Fruit fly (Drosophila melanogaster) whole organism, embryonic: ENCODE measurements around the gene RpS28a.
A peak's percentile ranks its signal among the peaks of the same experiment; 100 is the strongest.

Source experiments
- Abd-B ChIP-seq: fragments of 200-800 bp; sonication (Bioruptor generic); optimal IDR thresholded peaks from 2 replicates; lab custom pipeline; 2018; ENCODE audit warnings: missing biosample characterization, mild to moderate bottlenecking, missing genetic modification characterization, moderate library complexity
- Antp ChIP-seq: fragments of 200-800 bp; sonication (Bioruptor generic); optimal IDR thresholded peaks from 3 replicates; lab custom pipeline; 2016; ENCODE audit warnings: missing biosample characterization, missing genetic modification characterization
- CG12236 ChIP-seq: fragments of 200-800 bp; sonication (Bioruptor generic); optimal IDR thresholded peaks from 2 replicates; lab custom pipeline; 2016; ENCODE audit warnings: missing biosample characterization, missing genetic modification characterization
- CG13624 ChIP-seq: fragments of 200-800 bp; sonication (Bioruptor generic); optimal IDR thresholded peaks from 2 replicates; lab custom pipeline; 2016; ENCODE audit warnings: missing biosample characterization, missing genetic modification characterization
- CG14014 ChIP-seq: fragments of 200-800 bp; sonication (Bioruptor generic); IDR thresholded peaks from 2 replicates; pipeline ENCODE4 v1.3.6; 2022; ENCODE audit warnings: missing biosample characterization, missing genetic modification characterization
- CG14860 ChIP-seq: fragments of 200-800 bp; sonication (Bioruptor generic); IDR thresholded peaks from 3 replicates; pipeline ENCODE4 v1.3.6; 2022; ENCODE audit warnings: missing biosample characterization, missing genetic modification characterization; ENCODE audit not compliant: partially characterized antibody
- CG2116 ChIP-seq: fragments of 200-800 bp; sonication (Bioruptor generic); optimal IDR thresholded peaks from 3 replicates; lab custom pipeline; 2018; ENCODE audit warnings: missing biosample characterization, mild to moderate bottlenecking, missing genetic modification characterization
- CG2712 ChIP-seq: fragments of 200-800 bp; optimal IDR thresholded peaks from 3 replicates; lab custom pipeline; 2019; ENCODE audit warnings: missing biosample characterization, mild to moderate bottlenecking, missing genetic modification characterization, moderate library complexity
- CG2889 ChIP-seq: fragments of 200-800 bp; sonication (Bioruptor generic); IDR thresholded peaks from 3 replicates; pipeline ENCODE4 v1.3.6; 2022; ENCODE audit warnings: missing biosample characterization, missing genetic modification characterization
- CG30020 ChIP-seq: fragments of 200-800 bp; optimal IDR thresholded peaks from 2 replicates; lab custom pipeline; 2019; ENCODE audit warnings: missing biosample characterization, mild to moderate bottlenecking, missing genetic modification characterization, moderate library complexity
- CG3065 ChIP-seq: fragments of 200-800 bp; sonication (Bioruptor generic); optimal IDR thresholded peaks from 2 replicates; lab custom pipeline; 2016; ENCODE audit warnings: missing biosample characterization, missing genetic modification characterization
- CG4617 ChIP-seq: fragments of 200-800 bp; sonication (Bioruptor generic); optimal IDR thresholded peaks from 3 replicates; lab custom pipeline; 2016; ENCODE audit warnings: missing biosample characterization, missing genetic modification characterization, borderline replicate concordance
- CG4820 ChIP-seq: fragments of 200-800 bp; sonication (Bioruptor generic); optimal IDR thresholded peaks from 3 replicates; lab custom pipeline; 2016; ENCODE audit warnings: missing biosample characterization, missing genetic modification characterization
- CG4854 ChIP-seq: fragments of 200-800 bp; sonication (Bioruptor generic); optimal IDR thresholded peaks from 2 replicates; lab custom pipeline; 2016; ENCODE audit warnings: missing biosample characterization, missing genetic modification characterization, inconsistent platforms
- CG5245 ChIP-seq: fragments of 200-800 bp; sonication (Bioruptor generic); optimal IDR thresholded peaks from 3 replicates; lab custom pipeline; 2016; ENCODE audit warnings: missing biosample characterization, missing genetic modification characterization
- CG6683 ChIP-seq: fragments of 200-800 bp; sonication (Bioruptor generic); optimal IDR thresholded peaks from 2 replicates; lab custom pipeline; 2017; ENCODE audit warnings: missing biosample characterization, mild to moderate bottlenecking, missing genetic modification characterization, missing genetic modification reagents
- CG7357 ChIP-seq: fragments of 200-800 bp; sonication (Bioruptor generic); IDR thresholded peaks from 3 replicates; pipeline ENCODE4 v1.3.6; 2022; ENCODE audit warnings: missing biosample characterization, missing genetic modification characterization
- CG9797 ChIP-seq: fragments of 200-800 bp; sonication (Bioruptor generic); optimal IDR thresholded peaks from 3 replicates; lab custom pipeline; 2018; ENCODE audit warnings: missing biosample characterization, mild to moderate bottlenecking, missing genetic modification characterization
- Ets65A ChIP-seq: fragments of 200-800 bp; sonication (Bioruptor generic); peaks from one replicate; lab custom pipeline; 2016; ENCODE audit warnings: missing biosample characterization, missing genetic modification characterization
- Fer2 ChIP-seq: fragments of 200-800 bp; sonication (Bioruptor generic); optimal IDR thresholded peaks from 2 replicates; lab custom pipeline; 2018; ENCODE audit warnings: missing biosample characterization, mild to moderate bottlenecking, missing genetic modification characterization, moderate library complexity
- NK7.1 ChIP-seq: fragments of 200-800 bp; sonication (Bioruptor generic); optimal IDR thresholded peaks from 3 replicates; lab custom pipeline; 2016; ENCODE audit warnings: missing biosample characterization, missing genetic modification characterization
- Ssrp ChIP-seq: fragments of 200-800 bp; sonication (Bioruptor generic); optimal IDR thresholded peaks from 2 replicates; lab custom pipeline; 2018; ENCODE audit warnings: missing biosample characterization, mild to moderate bottlenecking, missing genetic modification characterization, moderate library complexity
- Taf1 ChIP-seq: fragments of 200-800 bp; sonication (Bioruptor generic); IDR thresholded peaks from 2 replicates; pipeline ENCODE4 v1.3.6; 2022; ENCODE audit warnings: missing biosample characterization, missing genetic modification characterization
- amos ChIP-seq: fragments of 200-800 bp; sonication (Bioruptor generic); IDR thresholded peaks from 2 replicates; pipeline ENCODE4 v1.3.6; 2022; ENCODE audit warnings: missing biosample characterization, missing genetic modification characterization; ENCODE audit not compliant: partially characterized antibody
- cg ChIP-seq: fragments of 200-800 bp; sonication (Bioruptor generic); optimal IDR thresholded peaks from 3 replicates; lab custom pipeline; 2019; ENCODE audit warnings: missing biosample characterization, mild to moderate bottlenecking, missing genetic modification characterization, moderate library complexity
- dan ChIP-seq: fragments of 200-800 bp; sonication (Bioruptor generic); IDR thresholded peaks from 2 replicates; pipeline ENCODE4 v1.3.6; 2022; ENCODE audit warnings: missing biosample characterization, missing genetic modification characterization
- dati ChIP-seq: fragments of 200-800 bp; sonication (Bioruptor generic); IDR thresholded peaks from 2 replicates; pipeline ENCODE4 v1.3.6; 2022; ENCODE audit warnings: missing biosample characterization, missing genetic modification characterization
- dimm ChIP-seq: fragments of 200-800 bp; sonication (Bioruptor generic); IDR thresholded peaks from 2 replicates; pipeline ENCODE4 v1.3.6; 2022; ENCODE audit warnings: missing biosample characterization, missing genetic modification characterization
- dpn ChIP-seq, 2 experiments: fragments of 200-800 bp; sonication (Bioruptor generic); optimal IDR thresholded peaks; 3 replicates each; lab custom pipeline; 2016; ENCODE audit warnings: missing biosample characterization in 2 of 2, missing genetic modification characterization in 2 of 2
- esg ChIP-seq: fragments of 200-800 bp; sonication (Bioruptor generic); conservative IDR thresholded peaks from 2 replicates; pipeline ENCODE4 v1.3.6; 2022; ENCODE audit warnings: missing biosample characterization, missing genetic modification characterization
- fd102C ChIP-seq: fragments of 200-800 bp; sonication (Bioruptor generic); optimal IDR thresholded peaks from 2 replicates; lab custom pipeline; 2018; ENCODE audit warnings: missing biosample characterization, mild to moderate bottlenecking, missing genetic modification characterization, moderate library complexity
- ftz-f1 ChIP-seq: fragments of 200-800 bp; sonication (Bioruptor generic); optimal IDR thresholded peaks from 2 replicates; lab custom pipeline; 2016; ENCODE audit warnings: missing biosample characterization, missing genetic modification characterization
- gt ChIP-seq: fragments of 200-800 bp; sonication (Bioruptor generic); IDR thresholded peaks from 2 replicates; pipeline ENCODE4 v1.3.6; 2022; ENCODE audit warnings: missing biosample characterization, missing genetic modification characterization
- kah ChIP-seq: fragments of 200-800 bp; sonication (Bioruptor generic); optimal IDR thresholded peaks from 2 replicates; lab custom pipeline; 2018; ENCODE audit warnings: missing biosample characterization, mild to moderate bottlenecking, missing genetic modification characterization
- ken ChIP-seq: fragments of 200-800 bp; sonication (Bioruptor generic); IDR thresholded peaks from 3 replicates; pipeline ENCODE4 v1.3.6; 2022; ENCODE audit warnings: missing biosample characterization, missing genetic modification characterization
- knrl ChIP-seq: fragments of 200-800 bp; sonication (Bioruptor generic); IDR thresholded peaks from 3 replicates; pipeline ENCODE4 v1.3.6; 2022; ENCODE audit warnings: missing biosample characterization, missing genetic modification characterization; ENCODE audit not compliant: partially characterized antibody
- lab ChIP-seq: fragments of 200-800 bp; sonication (Bioruptor generic); optimal IDR thresholded peaks from 3 replicates; lab custom pipeline; 2017; ENCODE audit warnings: missing biosample characterization, missing genetic modification characterization, mild to moderate bottlenecking, moderate library complexity, missing genetic modification reagents
- lmd ChIP-seq: fragments of 200-800 bp; sonication (Bioruptor generic); IDR thresholded peaks from 2 replicates; pipeline ENCODE4 v1.3.6; 2022; ENCODE audit warnings: missing biosample characterization, missing genetic modification characterization
- lov ChIP-seq, 2 experiments: fragments of 200-800 bp in 1 of 2; fragments of >200 bp in 1 of 2; sonication (Bioruptor generic) in 1 of 2; IDR thresholded peaks in 1 of 2; optimal IDR thresholded peaks in 1 of 2; 2 replicates in 1 of 2; 3 replicates in 1 of 2; pipeline versions ENCODE4 v1.3.6 to Lab custom; 2017 to 2022; ENCODE audit warnings: missing biosample characterization in 1 of 2, missing genetic modification characterization in 1 of 2
- luna ChIP-seq: fragments of 200-800 bp; sonication (Bioruptor generic); optimal IDR thresholded peaks from 2 replicates; lab custom pipeline; 2016; ENCODE audit warnings: missing biosample characterization, missing genetic modification characterization
- mld ChIP-seq: fragments of 200-800 bp; sonication (Bioruptor generic); IDR thresholded peaks from 3 replicates; pipeline ENCODE4 v1.3.6; 2022; ENCODE audit warnings: missing biosample characterization, missing genetic modification characterization; ENCODE audit not compliant: partially characterized antibody
- nerfin-2 ChIP-seq: fragments of 200-800 bp; sonication (Bioruptor generic); IDR thresholded peaks from 2 replicates; pipeline ENCODE4 v1.3.6; 2022; ENCODE audit warnings: missing biosample characterization, missing genetic modification characterization; ENCODE audit not compliant: partially characterized antibody
- otp ChIP-seq: fragments of 200-800 bp; sonication (Bioruptor generic); IDR thresholded peaks from 3 replicates; pipeline ENCODE4, ENCODE4 v1.3.6; 2022; ENCODE audit warnings: missing biosample characterization, missing genetic modification characterization
- sc ChIP-seq, 3 experiments: fragments of >200 bp in 2 of 3; fragments of 200-800 bp in 1 of 3; sonication (Bioruptor generic) in 1 of 3; optimal IDR thresholded peaks; 2 replicates in 2 of 3; 3 replicates in 1 of 3; lab custom pipeline; 2017; ENCODE audit warnings: mild to moderate bottlenecking in 1 of 3, missing biosample characterization in 1 of 3, missing genetic modification characterization in 1 of 3, missing genetic modification reagents in 1 of 3
- sima ChIP-seq: fragments of 200-800 bp; sonication (Bioruptor generic); optimal IDR thresholded peaks from 2 replicates; lab custom pipeline; 2016; ENCODE audit warnings: missing biosample characterization, missing genetic modification characterization
- sisA ChIP-seq: fragments of 200-800 bp; sonication (Bioruptor generic); IDR thresholded peaks from 2 replicates; pipeline ENCODE4 v1.3.6; 2022; ENCODE audit warnings: missing biosample characterization, missing genetic modification characterization
- sug ChIP-seq: fragments of 200-800 bp; optimal IDR thresholded peaks from 2 replicates; lab custom pipeline; 2019; ENCODE audit warnings: missing biosample characterization, mild to moderate bottlenecking, missing genetic modification characterization, moderate library complexity
- tio ChIP-seq: fragments of 200-800 bp; sonication (Bioruptor generic); optimal IDR thresholded peaks from 2 replicates; lab custom pipeline; 2017; ENCODE audit warnings: missing biosample characterization, missing genetic modification characterization, inconsistent platforms
- zfh1 ChIP-seq: fragments of 200-800 bp; sonication (Bioruptor generic); IDR thresholded peaks from 3 replicates; pipeline ENCODE4 v1.3.6; 2022; ENCODE audit warnings: missing biosample characterization, missing genetic modification characterization

Gene RpS28a

dm6 chr3R:30060451-30061153 is 38.2 kb upstream of the RpS28a start (continued):
- TF ChIP-seq CG12236 (GFP tag; lab: Kevin White, UChicago) (no peak), CG13624 (GFP tag; lab: Kevin White, UChicago) (no peak), Abd-B (GFP tag; lab: Kevin White, UChicago) (no peak), CG14014 (GFP tag; lab: Robert Waterston, UW) (no peak), Ets65A (GFP tag; lab: Kevin White, UChicago) (peak; percentile 9), esg (GFP tag; lab: Robert Waterston, UW) (no peak), fd102C (GFP tag; lab: Kevin White, UChicago) (no peak), Antp (GFP tag; lab: Kevin White, UChicago) (no peak), zfh1 (GFP tag; lab: Robert Waterston, UW) (no peak), sisA (no peak), lmd (GFP tag; lab: Robert Waterston, UW) (no peak), knrl (no peak), Ssrp (tag; lab: Kevin White, UChicago) (no peak), CG6683 (GFP tag; lab: Kevin White, UChicago) (no peak), CG7357 (GFP tag; lab: Robert Waterston, UW) (no peak), CG4617 (GFP tag; lab: Kevin White, UChicago) (no peak), dan (GFP tag; lab: Robert Waterston, UW) (no peak), Fer2 (tag; lab: Kevin White, UChicago) (no peak), gt (GFP tag; lab: Robert Waterston, UW) (no peak), CG2116 (GFP tag; lab: Kevin White, UChicago) (peak; percentile 19), dimm (no peak), CG3065 (GFP tag; lab: Kevin White, UChicago) (no peak), CG4820 (GFP tag; lab: Kevin White, UChicago) (no peak), CG2889 (GFP tag; lab: Robert Waterston, UW) (no peak), sc (optimal IDR thresholded peaks at IDR 0.05; lab: Kevin White, UChicago) (no peak), sc (GFP tag; optimal IDR thresholded peaks at IDR 0.05; lab: Kevin White, UChicago) (no peak), NK7.1 (GFP tag; lab: Kevin White, UChicago) (no peak), CG14860 (GFP tag; lab: Robert Waterston, UW) (peak; percentile 46; the same call in 2 of the 3 replicates), tio (GFP tag; lab: Kevin White, UChicago) (no peak), dpn (GFP tag; optimal IDR thresholded peaks at IDR 0.05; lab: Kevin White, UChicago) (no peak), sima (GFP tag; lab: Kevin White, UChicago) (no peak), amos (GFP tag; lab: Robert Waterston, UW) (no peak), CG30020 (tag; lab: Kevin White, UChicago) (no peak), otp (0 out of 3 replicates have a peak, but pooled peaks have one; percentile 39), lov (optimal IDR thresholded peaks at IDR 0.05; lab: Kevin White, UChicago) (no peak), lov (GFP tag; IDR thresholded peaks at IDR 0.05; lab: Robert Waterston, UW) (no peak), CG9797 (GFP tag; lab: Kevin White, UChicago) (no peak), cg (peak; percentile 77), sug (tag; lab: Kevin White, UChicago) (no peak), dati (GFP tag; lab: Robert Waterston, UW) (no peak), CG2712 (tag; lab: Kevin White, UChicago) (no peak), ken (GFP tag; lab: Robert Waterston, UW) (0 out of 3 replicates have a peak, but pooled peaks have one; percentile 26), CG5245 (GFP tag; lab: Kevin White, UChicago) (no peak), luna (GFP tag; lab: Kevin White, UChicago) (no peak), kah (no peak), Taf1 (GFP tag; lab: Robert Waterston, UW) (no peak), CG4854 (GFP tag; lab: Kevin White, UChicago) (no peak), lab (GFP tag; lab: Kevin White, UChicago) (no peak), ftz-f1 (GFP tag; lab: Kevin White, UChicago) (peak; percentile 52), nerfin-2 (peak; percentile 47; the same call in 1 of the 2 replicates), mld (GFP tag; lab: Robert Waterston, UW) (no peak)
